Worm (Caenorhabditis elegans) whole organism, mixed stage, embryonic: ENCODE measurements around the gene unc-23.

Experiments used
- ces-1 ChIP-seq: fragments of 150-350 bp; optimal IDR thresholded peaks from 2 replicates; lab custom pipeline; 2014; ENCODE audit warnings: missing biosample characterization, missing genetic modification reagents, missing genetic modification characterization
- elt-1 ChIP-seq: sonication (generic microtip); optimal IDR thresholded peaks from 2 replicates; lab custom pipeline; 2017; ENCODE audit warnings: missing genetic modification characterization, mild to moderate bottlenecking, missing compliant biosample characterization, antibody characterized with exemption, moderate library complexity, borderline replicate concordance; ENCODE audit not compliant: insufficient read depth
- flh-1 ChIP-seq: fragments of 200-800 bp; sonication (Bioruptor generic); optimal IDR thresholded peaks from 2 replicates; lab custom pipeline; 2018; ENCODE audit warnings: mild to moderate bottlenecking, missing genetic modification characterization, moderate library complexity, missing compliant biosample characterization
- lin-13 ChIP-seq: fragments of 150-350 bp; optimal IDR thresholded peaks from 2 replicates; lab custom pipeline; 2014; ENCODE audit warnings: missing biosample characterization, missing genetic modification characterization
- lsy-2 ChIP-seq: fragments of 150-350 bp; optimal IDR thresholded peaks from 2 replicates; lab custom pipeline; 2014; ENCODE audit warnings: missing biosample characterization, missing genetic modification characterization
- mab-5 ChIP-seq: fragments of 150-350 bp; optimal IDR thresholded peaks from 2 replicates; lab custom pipeline; 2014; ENCODE audit warnings: missing biosample characterization, missing genetic modification characterization
- pha-4 ChIP-seq: fragments of 150-350 bp; optimal IDR thresholded peaks from 2 replicates; lab custom pipeline; 2018; ENCODE audit warnings: missing biosample characterization, missing genetic modification reagents, missing genetic modification characterization
- snpc-4 ChIP-seq: fragments of 150-350 bp; optimal IDR thresholded peaks from 2 replicates; lab custom pipeline; 2014; ENCODE audit warnings: missing biosample characterization, missing genetic modification characterization
- tbx-8 ChIP-seq: fragments of 200-800 bp; sonication (Bioruptor generic); optimal IDR thresholded peaks from 2 replicates; lab custom pipeline; 2018; ENCODE audit warnings: mild to moderate bottlenecking, missing genetic modification characterization, moderate library complexity, missing compliant biosample characterization
- unc-39 ChIP-seq: fragments of 150-350 bp; optimal IDR thresholded peaks from 2 replicates; lab custom pipeline; 2014; ENCODE audit warnings: missing biosample characterization, missing genetic modification characterization

DNA sequence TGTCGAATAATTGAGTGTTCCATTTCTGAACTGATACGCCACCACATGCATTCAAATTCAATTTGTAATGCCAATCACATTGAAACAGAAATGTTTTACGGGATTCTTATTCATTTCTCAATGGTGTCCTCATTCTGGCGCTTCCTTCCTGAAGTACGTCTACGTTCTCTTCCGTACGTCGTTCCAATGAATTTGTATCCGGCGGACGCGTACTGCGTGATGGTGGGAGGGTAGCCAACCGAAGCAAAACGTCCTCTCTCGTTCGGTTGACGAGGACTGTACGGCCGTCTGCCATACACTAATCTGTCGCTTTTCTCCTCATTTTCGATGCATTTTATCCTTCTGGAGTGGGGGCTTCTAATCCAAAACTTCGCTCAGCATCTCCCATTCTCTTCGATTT, 13.7 kb downstream of the unc-23 start:
- TF ChIP-seq tbx-8 (GFP tag; lab: Kevin White, UChicago) (no peak), pha-4 (no peak), mab-5 (tag; lab: Kevin White, UChicago) (no peak), ces-1 (GFP tag; lab: Kevin White, UChicago) (no peak), snpc-4 (tag; lab: Kevin White, UChicago) (no peak), unc-39 (tag; lab: Kevin White, UChicago) (no peak), lsy-2 (tag; lab: Kevin White, UChicago) (no peak), lin-13 (tag; lab: Kevin White, UChicago) (no peak), flh-1 (GFP tag; lab: Kevin White, UChicago) (no peak), elt-1 (no peak)
